Worm (Caenorhabditis elegans) whole organism, L4 larva: ENCODE measurements around the gene fbxa-61.
A peak's percentile ranks its signal among the peaks of the same experiment; 100 is the strongest.

Experiments
- F10B5.3 ChIP-seq: sonication (generic microtip); optimal IDR thresholded peaks from 2 replicates; lab custom pipeline; 2016; ENCODE audit warnings: mild to moderate bottlenecking, missing genetic modification characterization, missing compliant biosample characterization
- aha-1 ChIP-seq: fragments of 150-350 bp; peaks from one replicate; lab custom pipeline; 2014; ENCODE audit warnings: missing biosample characterization, missing genetic modification characterization
- ama-1 ChIP-seq: fragments of 150-350 bp; optimal IDR thresholded peaks from 2 replicates; lab custom pipeline; 2014; ENCODE audit warnings: inconsistent platforms, mixed read lengths
- ceh-20 ChIP-seq: fragments of 200-800 bp; sonication (Bioruptor generic); IDR thresholded peaks from 2 replicates; pipeline ENCODE4 v1.3.6; 2022; ENCODE audit warnings: missing genetic modification reagents, missing genetic modification characterization, missing compliant biosample characterization
- ceh-32 ChIP-seq: sonication (generic microtip); optimal IDR thresholded peaks from 2 replicates; lab custom pipeline; 2016; ENCODE audit warnings: mild to moderate bottlenecking, missing genetic modification characterization, missing compliant biosample characterization; ENCODE audit not compliant: poor library complexity
- ceh-82 ChIP-seq: sonication (generic microtip); optimal IDR thresholded peaks from 2 replicates; lab custom pipeline; 2017; ENCODE audit warnings: missing biosample characterization, missing genetic modification characterization
- daf-16 ChIP-seq, 3 experiments: sonication (generic microtip); optimal IDR thresholded peaks; 2 replicates each; lab custom pipeline; 2016 to 2017; ENCODE audit warnings: missing genetic modification characterization in 3 of 3, missing genetic modification reagents in 3 of 3, mild to moderate bottlenecking in 2 of 3, missing compliant biosample characterization in 2 of 3, missing biosample characterization in 1 of 3, moderate library complexity in 1 of 3
- daf-8 ChIP-seq: fragments of 200-800 bp; sonication (Bioruptor generic); IDR thresholded peaks from 2 replicates; pipeline ENCODE4 v1.3.6; 2022; ENCODE audit warnings: missing genetic modification characterization, missing compliant biosample characterization
- dmd-6 ChIP-seq: fragments of 200-800 bp; sonication (Bioruptor generic); IDR thresholded peaks from 2 replicates; pipeline ENCODE4 v1.3.6; 2022; ENCODE audit warnings: missing genetic modification reagents, missing genetic modification characterization, missing compliant biosample characterization
- dpl-1 ChIP-seq: fragments of 150-350 bp; optimal IDR thresholded peaks from 2 replicates; lab custom pipeline; 2014; ENCODE audit warnings: missing biosample characterization, missing genetic modification reagents, missing genetic modification characterization
- dve-1 ChIP-seq: sonication (generic microtip); optimal IDR thresholded peaks from 2 replicates; lab custom pipeline; 2017; ENCODE audit warnings: antibody characterized with exemption, mild to moderate bottlenecking, missing genetic modification characterization, missing compliant biosample characterization; ENCODE audit not compliant: insufficient read depth
- fkh-10 ChIP-seq: fragments of 150-350 bp; optimal IDR thresholded peaks from 2 replicates; lab custom pipeline; 2014; ENCODE audit warnings: missing biosample characterization, missing genetic modification reagents, missing genetic modification characterization
- gei-8 ChIP-seq: fragments of 200-800 bp; sonication (Bioruptor generic); optimal IDR thresholded peaks from 2 replicates; lab custom pipeline; 2018; ENCODE audit warnings: mild to moderate bottlenecking, missing genetic modification characterization, missing compliant biosample characterization
- hlh-11 ChIP-seq: fragments of 200-800 bp; sonication (Bioruptor generic); optimal IDR thresholded peaks from 2 replicates; lab custom pipeline; 2018; ENCODE audit warnings: mild to moderate bottlenecking, missing genetic modification characterization, missing compliant biosample characterization
- hlh-30 ChIP-seq: sonication (generic microtip); optimal IDR thresholded peaks from 2 replicates; lab custom pipeline; 2017; ENCODE audit warnings: antibody characterized with exemption, mild to moderate bottlenecking, missing genetic modification characterization, missing compliant biosample characterization; ENCODE audit not compliant: insufficient read depth
- lim-7 ChIP-seq: fragments of 200-800 bp; sonication (Bioruptor generic); IDR thresholded peaks from 2 replicates; pipeline ENCODE4 v1.3.6; 2022; ENCODE audit warnings: missing genetic modification characterization, missing compliant biosample characterization
- lin-13 ChIP-seq: fragments of 150-350 bp; optimal IDR thresholded peaks from 2 replicates; lab custom pipeline; 2014; ENCODE audit warnings: missing biosample characterization, missing genetic modification reagents, missing genetic modification characterization
- lin-15B ChIP-seq: fragments of 150-350 bp; sonication (generic microtip); optimal IDR thresholded peaks from 3 replicates; lab custom pipeline; 2014; ENCODE audit warnings: missing biosample characterization, missing genetic modification characterization
- lin-38 ChIP-seq: fragments of 200-800 bp; sonication (Bioruptor generic); IDR thresholded peaks from 2 replicates; pipeline ENCODE4 v1.3.6; 2022; ENCODE audit warnings: missing genetic modification reagents, missing genetic modification characterization, missing compliant biosample characterization
- lir-3 ChIP-seq: sonication (generic microtip); optimal IDR thresholded peaks from 2 replicates; lab custom pipeline; 2016; ENCODE audit warnings: mild to moderate bottlenecking, missing genetic modification characterization, missing compliant biosample characterization
- lsy-2 ChIP-seq, 2 experiments: fragments of 150-350 bp in 1 of 2; sonication (generic microtip) in 1 of 2; optimal IDR thresholded peaks; 2 replicates each; lab custom pipeline; 2014 to 2017; ENCODE audit warnings: missing biosample characterization in 2 of 2, missing genetic modification characterization in 2 of 2
- madf-9 ChIP-seq: fragments of 200-800 bp; sonication (Bioruptor generic); conservative IDR thresholded peaks from 2 replicates; pipeline ENCODE4 v1.3.6; 2022; ENCODE audit warnings: missing genetic modification reagents, missing genetic modification characterization, missing compliant biosample characterization
- mes-2 ChIP-seq: sonication (generic microtip); optimal IDR thresholded peaks from 2 replicates; lab custom pipeline; 2016; ENCODE audit warnings: missing genotype, mild to moderate bottlenecking, missing genetic modification characterization, missing compliant biosample characterization; ENCODE audit not compliant: poor library complexity, severe bottlenecking
- nhr-28 ChIP-seq: fragments of 150-350 bp; optimal IDR thresholded peaks from 2 replicates; lab custom pipeline; 2014; ENCODE audit warnings: missing biosample characterization, missing genetic modification characterization
- pha-4 ChIP-seq, 2 experiments: fragments of 150-350 bp in 1 of 2; fragments of 200-800 bp in 1 of 2; sonication (Bioruptor generic) in 1 of 2; IDR thresholded peaks in 1 of 2; optimal IDR thresholded peaks in 1 of 2; 2 replicates each; pipeline versions ENCODE4 v1.3.6 to Lab custom; 2014 to 2022; ENCODE audit warnings: missing genetic modification characterization in 2 of 2, missing genetic modification reagents in 2 of 2, missing biosample characterization in 1 of 2, missing compliant biosample characterization in 1 of 2
- php-3 ChIP-seq: fragments of 200-800 bp; sonication (Bioruptor generic); IDR thresholded peaks from 2 replicates; pipeline ENCODE4 v1.3.6; 2022; ENCODE audit warnings: missing genetic modification reagents, missing genetic modification characterization, missing compliant biosample characterization
- set-16 ChIP-seq: fragments of 200-800 bp; sonication (Bioruptor generic); IDR thresholded peaks from 2 replicates; pipeline ENCODE4 v1.3.6; 2022; ENCODE audit warnings: missing genetic modification reagents, missing genetic modification characterization, missing compliant biosample characterization
- spr-3 ChIP-seq: fragments of 200-800 bp; sonication (Bioruptor generic); optimal IDR thresholded peaks from 2 replicates; lab custom pipeline; 2018; ENCODE audit warnings: mild to moderate bottlenecking, missing genetic modification characterization, missing compliant biosample characterization
- tag-97 ChIP-seq: fragments of 200-800 bp; sonication (Bioruptor generic); IDR thresholded peaks from 2 replicates; pipeline ENCODE4 v1.3.6; 2022; ENCODE audit warnings: missing genetic modification characterization, missing compliant biosample characterization
- tra-1 ChIP-seq: fragments of 200-800 bp; sonication (Bioruptor generic); IDR thresholded peaks from 2 replicates; pipeline ENCODE4 v1.3.6; 2022; ENCODE audit warnings: missing genetic modification reagents, missing genetic modification characterization, missing compliant biosample characterization
- unc-62 ChIP-seq, 3 experiments: fragments of 150-350 bp in 1 of 3; sonication (generic microtip); optimal IDR thresholded peaks in 2 of 3; peaks in 1 of 3; 1 replicate in 1 of 3; 2 replicates in 2 of 3; lab custom pipeline; 2014 to 2017; ENCODE audit warnings: missing biosample characterization in 3 of 3, missing genetic modification characterization in 3 of 3, missing genetic modification reagents in 3 of 3, missing genotype in 1 of 3
- zip-11 ChIP-seq: fragments of 200-800 bp; sonication (Bioruptor generic); IDR thresholded peaks from 2 replicates; pipeline ENCODE4 v1.3.6; 2022; ENCODE audit warnings: missing genetic modification characterization, missing compliant biosample characterization
- zip-2 ChIP-seq: fragments of 150-350 bp; optimal IDR thresholded peaks from 2 replicates; lab custom pipeline; 2014; ENCODE audit warnings: missing biosample characterization, missing genetic modification characterization

Gene fbxa-61

DNA sequence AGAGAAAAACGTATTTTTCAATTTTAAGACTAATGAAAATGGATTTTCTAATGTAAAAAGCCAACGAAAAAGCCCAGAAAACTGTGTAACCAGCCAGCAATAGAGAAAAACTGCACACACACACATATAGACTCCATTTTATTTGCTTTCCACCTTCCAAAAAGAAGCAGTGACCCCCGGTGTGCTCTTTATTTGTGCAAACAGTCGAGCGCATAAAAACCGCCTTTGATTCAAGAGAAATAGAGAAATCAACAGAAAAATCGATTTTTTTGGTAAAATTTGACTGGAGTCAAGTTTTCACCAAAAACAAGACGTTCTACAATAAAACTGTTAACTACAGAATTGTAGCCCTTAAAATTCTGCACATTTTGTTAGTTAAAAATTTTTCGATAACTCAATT lies 10.3 kb upstream of the fbxa-61 start:
- TF ChIP-seq pha-4 (GFP tag; IDR thresholded peaks at IDR 0.05; lab: Robert Waterston, UW): no peak
- peak; percentile 72 for TF ChIP-seq pha-4 (tag; optimal IDR thresholded peaks at IDR 0.05; lab: Kevin White, UChicago)
- TF ChIP-seq dmd-6 (GFP tag; lab: Robert Waterston, UW): no peak
- TF ChIP-seq lin-15B: no peak

- TF ChIP-seq set-16 (GFP tag; lab: Robert Waterston, UW) (peak; percentile 34; the same call in 1 of the 2 replicates), php-3 (GFP tag; lab: Robert Waterston, UW) (no peak), zip-11 (no peak), ceh-32 (tag; lab: Kevin White, UChicago) (no peak), lin-38 (GFP tag; lab: Robert Waterston, UW) (0 out of 2 replicates have a peak, but pooled peaks have one; percentile 8), ceh-82 (tag; lab: Kevin White, UChicago) (no peak)
- TF ChIP-seq, all 104 proteins: peak for 2
Observed at ce11 chrIII:1229510-1229909, 9.3 kb upstream of the fbxa-61 start.

DNA sequence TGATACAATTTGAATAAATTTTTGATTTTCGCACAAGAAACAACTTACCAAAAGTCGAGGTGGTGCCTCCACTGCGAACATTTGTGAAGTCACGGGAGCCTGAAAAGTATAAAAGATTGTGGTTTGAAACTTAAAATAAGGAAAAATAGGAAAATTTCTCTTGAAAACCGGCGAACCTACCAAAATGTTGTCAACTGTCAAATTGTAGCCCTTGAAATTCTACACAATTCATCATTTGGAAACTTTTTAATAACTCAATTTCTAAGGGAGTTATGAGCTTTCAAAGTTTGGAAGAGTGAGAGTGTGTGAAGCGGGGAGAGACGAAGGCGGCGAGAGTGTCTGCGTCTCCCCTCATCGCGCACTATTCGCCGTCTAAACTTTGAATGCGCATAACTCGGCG lies 8.7 kb upstream of the fbxa-61 start, which contains the start of gene pes-4:
Gene pes-4 (minus strand): TSS at position 101 of the 400 bp plus-strand sequence.
- no peak for TF ChIP-seq aha-1 (tag; lab: Kevin White, UChicago)
- TF ChIP-seq zip-2 (tag; lab: Kevin White, UChicago): no peak
- no peak for TF ChIP-seq gei-8
- no peak for TF ChIP-seq daf-8 (GFP tag; lab: Robert Waterston, UW)
- TF ChIP-seq lin-13 (GFP tag; lab: Kevin White, UChicago): no peak
- TF ChIP-seq, all 104 proteins: peak for 0

- TF ChIP-seq lin-38 (GFP tag; lab: Robert Waterston, UW): peak; percentile 23; the same call in 1 of the 2 replicates
- no peak for TF ChIP-seq lim-7 (GFP tag; lab: Robert Waterston, UW)
Observed at ce11 chrIII:1230672-1231071, 8.2 kb upstream of the fbxa-61 start.

DNA sequence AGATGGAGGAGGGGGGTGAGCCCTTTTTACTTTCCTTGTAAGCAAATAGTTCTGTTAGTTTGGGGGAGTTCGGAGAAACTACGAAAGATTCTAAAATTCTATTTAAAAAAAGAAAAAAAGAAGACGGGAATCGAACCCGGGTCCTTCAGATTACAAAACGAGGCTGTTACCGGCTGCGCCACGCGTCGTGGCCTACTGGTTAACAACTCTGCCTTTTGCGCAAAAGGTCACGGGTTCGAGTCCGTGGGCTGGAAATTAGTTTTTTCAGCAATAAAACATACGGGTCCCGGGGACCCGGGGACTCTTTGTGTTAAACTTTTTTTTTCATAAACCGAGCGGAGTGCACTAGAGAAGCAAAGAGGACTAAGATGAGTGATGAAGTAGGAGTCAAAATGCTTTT lies 7.7 kb upstream of the fbxa-61 start:
- TF ChIP-seq ceh-20 (GFP tag; lab: Robert Waterston, UW) (peak; percentile 50; the same call in 1 of the 2 replicates), madf-9 (no peak), lin-38 (GFP tag; lab: Robert Waterston, UW) (peak; percentile 51), tra-1 (GFP tag; lab: Robert Waterston, UW) (0 out of 2 replicates have a peak, but pooled peaks have one; percentile 36), ama-1 (lab: Kevin White, UChicago) (no peak), aha-1 (tag; lab: Kevin White, UChicago) (peak; percentile 69), lin-13 (GFP tag; lab: Kevin White, UChicago) (peak; percentile 74)

DNA sequence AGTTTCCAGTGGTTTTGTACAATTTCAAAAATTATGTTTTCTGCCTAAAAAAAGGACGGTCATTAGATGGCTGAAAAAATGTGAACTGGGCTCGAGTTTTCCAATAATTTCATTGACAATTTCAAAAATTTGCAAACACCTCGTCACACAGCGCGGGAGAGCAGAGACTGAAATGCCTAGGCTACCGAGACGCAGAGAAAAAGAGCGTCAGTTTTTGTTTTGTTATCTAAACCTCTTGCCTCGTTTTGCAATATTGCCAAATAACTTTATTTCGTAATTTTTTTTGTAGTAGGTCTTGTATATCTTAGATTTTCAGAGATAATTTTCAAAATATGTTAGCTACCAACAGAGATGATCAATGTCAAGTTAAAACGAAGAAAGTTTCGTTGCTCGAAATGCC lies 4.4 kb downstream of the fbxa-61 start, which contains the start of gene fbxa-63:
Gene fbxa-63 (plus strand): TSS at position 310 of the 400 bp plus-strand sequence.
- TF ChIP-seq unc-62 (GFP tag; optimal IDR thresholded peaks at IDR 0.05 in 1 of 2; lab: Kevin White, UChicago) (peak in 1 of 2 experiments; percentile 18), unc-62 (tag; optimal IDR thresholded peaks at IDR 0.05; lab: Kevin White, UChicago) (no peak), tag-97 (no peak), nhr-28 (peak; percentile 43), lsy-2 (tag; optimal IDR thresholded peaks at IDR 0.05; lab: Kevin White, UChicago) (peak in 1 of 2 experiments; percentile 54), F10B5.3 (tag; lab: Kevin White, UChicago) (no peak), spr-3 (GFP tag; lab: Kevin White, UChicago) (no peak), hlh-11 (tag; lab: Kevin White, UChicago) (peak; percentile 31), dpl-1 (GFP tag; lab: Kevin White, UChicago) (peak; percentile 15), mes-2 (tag; lab: Kevin White, UChicago) (peak; percentile 35), fkh-10 (GFP tag; lab: Kevin White, UChicago) (peak; percentile 11), dve-1 (tag; lab: Kevin White, UChicago) (peak; percentile 14), aha-1 (tag; lab: Kevin White, UChicago) (peak; percentile 43), php-3 (GFP tag; lab: Robert Waterston, UW) (no peak), lir-3 (tag; lab: Kevin White, UChicago) (no peak), zip-2 (tag; lab: Kevin White, UChicago) (peak; percentile 94), daf-16 (GFP tag; optimal IDR thresholded peaks at IDR 0.05; lab: Kevin White, UChicago) (no peak), daf-16 (tag; optimal IDR thresholded peaks at IDR 0.05; lab: Kevin White, UChicago) (peak; percentile 39), hlh-30 (tag; lab: Kevin White, UChicago) (peak; percentile 24)
